Worm (Caenorhabditis elegans): ENCODE results near the gene srh-146.

DNA sequence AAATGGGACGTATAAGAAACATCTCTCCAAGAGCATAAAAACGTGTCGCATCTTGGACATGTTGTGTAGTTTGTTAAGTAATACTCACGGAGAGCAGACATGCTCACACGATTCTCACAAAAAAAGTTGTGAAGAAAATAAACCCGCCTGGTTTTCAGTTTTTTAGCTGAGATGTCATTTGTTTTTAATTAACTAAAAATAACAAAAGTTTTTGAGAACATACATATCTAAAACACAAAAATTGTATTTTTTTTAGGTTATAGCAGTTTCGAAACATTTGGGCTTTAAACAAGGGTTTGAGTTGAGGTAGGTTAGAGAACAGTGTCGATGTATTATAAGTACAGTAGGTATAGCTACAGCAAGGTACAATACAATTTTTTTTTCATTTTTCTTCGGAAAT, 50.7 kb downstream of the srh-146 start, which contains the start of gene srh-88:
- no peak for TF ChIP-seq dao-5 (tag; optimal IDR thresholded peaks at IDR 0.05)
- no peak for TF ChIP-seq W03F9.2 (tag; optimal IDR thresholded peaks at IDR 0.05)
- TF ChIP-seq him-1 (tag; optimal IDR thresholded peaks at IDR 0.05), result no peak

Data from whole organism, L4/young adult.